Worm (Caenorhabditis elegans) whole organism, L4 larva: ENCODE results near the gene F26G1.2.
A peak's percentile ranks its signal among the peaks of the same experiment; 100 is the strongest.

Source experiments
- F26F4.8 ChIP-seq: fragments of 200-800 bp; sonication (Bioruptor generic); conservative IDR thresholded peaks from 2 replicates; pipeline ENCODE4 v1.3.6; 2022; ENCODE audit warnings: missing genetic modification characterization, missing compliant biosample characterization
- F49E8.2 ChIP-seq: sonication (generic microtip); optimal IDR thresholded peaks from 2 replicates; lab custom pipeline; 2016; ENCODE audit warnings: missing compliant biosample characterization, mild to moderate bottlenecking, missing genetic modification characterization, borderline replicate concordance
- T20F7.1 ChIP-seq: fragments of 200-800 bp; sonication (Bioruptor generic); optimal IDR thresholded peaks from 2 replicates; lab custom pipeline; 2018; ENCODE audit warnings: mild to moderate bottlenecking, missing genetic modification characterization, missing compliant biosample characterization
- T26A8.4 ChIP-seq: fragments of 200-800 bp; sonication (Bioruptor generic); IDR thresholded peaks from 2 replicates; pipeline ENCODE4 v1.3.6; 2022; ENCODE audit warnings: missing genetic modification characterization, missing compliant biosample characterization
- Y48G9A.11 ChIP-seq: fragments of 200-800 bp; sonication (Bioruptor generic); IDR thresholded peaks from 2 replicates; pipeline ENCODE4 v1.3.6; 2022; ENCODE audit warnings: missing genetic modification reagents, missing genetic modification characterization, missing compliant biosample characterization
- aha-1 ChIP-seq: fragments of 150-350 bp; peaks from one replicate; lab custom pipeline; 2014; ENCODE audit warnings: missing biosample characterization, missing genetic modification characterization
- aly-2 ChIP-seq: sonication (generic microtip); optimal IDR thresholded peaks from 2 replicates; lab custom pipeline; 2018; ENCODE audit warnings: missing biosample characterization, missing genetic modification characterization
- ama-1 ChIP-seq: fragments of 150-350 bp; optimal IDR thresholded peaks from 2 replicates; lab custom pipeline; 2014; ENCODE audit warnings: inconsistent platforms, mixed read lengths
- ceh-28 ChIP-seq: fragments of 150-350 bp; optimal IDR thresholded peaks from 2 replicates; lab custom pipeline; 2014; ENCODE audit warnings: missing biosample characterization, missing genetic modification reagents, missing genetic modification characterization
- cey-2 ChIP-seq: sonication (generic microtip); optimal IDR thresholded peaks from 3 replicates; lab custom pipeline; 2017; ENCODE audit warnings: missing genetic modification characterization, mild to moderate bottlenecking, missing compliant biosample characterization, antibody characterized with exemption, borderline replicate concordance; ENCODE audit not compliant: insufficient read depth
- ctbp-1 ChIP-seq: fragments of 200-800 bp; sonication (Bioruptor generic); IDR thresholded peaks from 2 replicates; pipeline ENCODE4 v1.3.6; 2022; ENCODE audit warnings: missing genetic modification reagents, missing genetic modification characterization, missing compliant biosample characterization
- daf-16 ChIP-seq, 3 experiments: sonication (generic microtip); optimal IDR thresholded peaks; 2 replicates each; lab custom pipeline; 2016 to 2017; ENCODE audit warnings: missing genetic modification characterization in 3 of 3, missing genetic modification reagents in 3 of 3, mild to moderate bottlenecking in 2 of 3, missing compliant biosample characterization in 2 of 3, missing biosample characterization in 1 of 3, moderate library complexity in 1 of 3
- daf-19 ChIP-seq: fragments of 200-800 bp; sonication (Bioruptor generic); conservative IDR thresholded peaks from 2 replicates; pipeline ENCODE4 v1.3.6; 2022; ENCODE audit warnings: missing genetic modification characterization, missing compliant biosample characterization
- daf-8 ChIP-seq: fragments of 200-800 bp; sonication (Bioruptor generic); IDR thresholded peaks from 2 replicates; pipeline ENCODE4 v1.3.6; 2022; ENCODE audit warnings: missing genetic modification characterization, missing compliant biosample characterization
- dmd-9 ChIP-seq: fragments of 200-800 bp; sonication (Bioruptor generic); IDR thresholded peaks from 2 replicates; pipeline ENCODE4 v1.3.6; 2022; ENCODE audit warnings: missing genetic modification reagents, missing genetic modification characterization, missing compliant biosample characterization
- dpl-1 ChIP-seq: fragments of 150-350 bp; optimal IDR thresholded peaks from 2 replicates; lab custom pipeline; 2014; ENCODE audit warnings: missing biosample characterization, missing genetic modification reagents, missing genetic modification characterization
- dve-1 ChIP-seq: sonication (generic microtip); optimal IDR thresholded peaks from 2 replicates; lab custom pipeline; 2017; ENCODE audit warnings: antibody characterized with exemption, mild to moderate bottlenecking, missing genetic modification characterization, missing compliant biosample characterization; ENCODE audit not compliant: insufficient read depth
- hif-1 ChIP-seq, 2 experiments: sonication (generic microtip); optimal IDR thresholded peaks; 2 replicates each; lab custom pipeline; 2016 to 2017; ENCODE audit warnings: missing compliant biosample characterization in 2 of 2, missing genetic modification characterization in 2 of 2, missing genetic modification reagents in 2 of 2, missing genotype in 2 of 2, mild to moderate bottlenecking in 1 of 2
- hmg-1.1 ChIP-seq: fragments of 200-800 bp; sonication (Bioruptor generic); IDR thresholded peaks from 2 replicates; pipeline ENCODE4 v1.3.6; 2022; ENCODE audit warnings: missing genetic modification reagents, missing genetic modification characterization, missing compliant biosample characterization
- lin-13 ChIP-seq: fragments of 150-350 bp; optimal IDR thresholded peaks from 2 replicates; lab custom pipeline; 2014; ENCODE audit warnings: missing biosample characterization, missing genetic modification reagents, missing genetic modification characterization
- lin-15B ChIP-seq: fragments of 150-350 bp; sonication (generic microtip); optimal IDR thresholded peaks from 3 replicates; lab custom pipeline; 2014; ENCODE audit warnings: missing biosample characterization, missing genetic modification characterization
- lin-29 ChIP-seq: fragments of 200-800 bp; sonication (Bioruptor generic); IDR thresholded peaks from 2 replicates; pipeline ENCODE4 v1.3.6; 2022; ENCODE audit warnings: missing genetic modification reagents, missing genetic modification characterization, missing compliant biosample characterization
- lin-38 ChIP-seq: fragments of 200-800 bp; sonication (Bioruptor generic); IDR thresholded peaks from 2 replicates; pipeline ENCODE4 v1.3.6; 2022; ENCODE audit warnings: missing genetic modification reagents, missing genetic modification characterization, missing compliant biosample characterization
- lsy-2 ChIP-seq, 2 experiments: fragments of 150-350 bp in 1 of 2; sonication (generic microtip) in 1 of 2; optimal IDR thresholded peaks; 2 replicates each; lab custom pipeline; 2014 to 2017; ENCODE audit warnings: missing biosample characterization in 2 of 2, missing genetic modification characterization in 2 of 2
- madf-9 ChIP-seq: fragments of 200-800 bp; sonication (Bioruptor generic); conservative IDR thresholded peaks from 2 replicates; pipeline ENCODE4 v1.3.6; 2022; ENCODE audit warnings: missing genetic modification reagents, missing genetic modification characterization, missing compliant biosample characterization
- mdl-1 ChIP-seq, 2 experiments: fragments of 150-350 bp in 1 of 2; sonication (generic microtip) in 1 of 2; optimal IDR thresholded peaks; 2 replicates each; lab custom pipeline; 2014 to 2017; ENCODE audit warnings: missing biosample characterization in 2 of 2, missing genetic modification characterization in 2 of 2
- mdt-29 ChIP-seq: fragments of 200-800 bp; sonication (Bioruptor generic); IDR thresholded peaks from 2 replicates; pipeline ENCODE4 v1.3.6; 2022; ENCODE audit warnings: missing genetic modification reagents, missing genetic modification characterization, missing compliant biosample characterization
- mep-1 ChIP-seq: fragments of 150-350 bp; sonication (generic microtip); optimal IDR thresholded peaks from 3 replicates; lab custom pipeline; 2014; ENCODE audit warnings: missing biosample characterization, missing genetic modification characterization
- mes-2 ChIP-seq: sonication (generic microtip); optimal IDR thresholded peaks from 2 replicates; lab custom pipeline; 2016; ENCODE audit warnings: missing genotype, mild to moderate bottlenecking, missing genetic modification characterization, missing compliant biosample characterization; ENCODE audit not compliant: poor library complexity, severe bottlenecking
- nhr-111 ChIP-seq: fragments of 200-800 bp; sonication (Bioruptor generic); optimal IDR thresholded peaks from 2 replicates; lab custom pipeline; 2018; ENCODE audit warnings: mild to moderate bottlenecking, missing genetic modification characterization, missing compliant biosample characterization
- nhr-76 ChIP-seq: fragments of 150-350 bp; optimal IDR thresholded peaks from 2 replicates; lab custom pipeline; 2014; ENCODE audit warnings: missing biosample characterization, missing genetic modification characterization
- nhr-77 ChIP-seq: fragments of 150-350 bp; optimal IDR thresholded peaks from 2 replicates; lab custom pipeline; 2014; ENCODE audit warnings: missing biosample characterization, missing genetic modification characterization
- php-3 ChIP-seq: fragments of 200-800 bp; sonication (Bioruptor generic); IDR thresholded peaks from 2 replicates; pipeline ENCODE4 v1.3.6; 2022; ENCODE audit warnings: missing genetic modification reagents, missing genetic modification characterization, missing compliant biosample characterization
- pqm-1 ChIP-seq: sonication (generic microtip); optimal IDR thresholded peaks from 2 replicates; lab custom pipeline; 2017; ENCODE audit warnings: missing biosample characterization, missing genetic modification characterization
- set-16 ChIP-seq: fragments of 200-800 bp; sonication (Bioruptor generic); IDR thresholded peaks from 2 replicates; pipeline ENCODE4 v1.3.6; 2022; ENCODE audit warnings: missing genetic modification reagents, missing genetic modification characterization, missing compliant biosample characterization
- skn-1 ChIP-seq: fragments of 150-350 bp; optimal IDR thresholded peaks from 2 replicates; lab custom pipeline; 2014; ENCODE audit warnings: missing biosample characterization, missing genetic modification characterization
- spr-3 ChIP-seq: fragments of 200-800 bp; sonication (Bioruptor generic); optimal IDR thresholded peaks from 2 replicates; lab custom pipeline; 2018; ENCODE audit warnings: mild to moderate bottlenecking, missing genetic modification characterization, missing compliant biosample characterization
- tra-1 ChIP-seq: fragments of 200-800 bp; sonication (Bioruptor generic); IDR thresholded peaks from 2 replicates; pipeline ENCODE4 v1.3.6; 2022; ENCODE audit warnings: missing genetic modification reagents, missing genetic modification characterization, missing compliant biosample characterization
- unc-130 ChIP-seq: sonication (generic microtip); optimal IDR thresholded peaks from 2 replicates; lab custom pipeline; 2016; ENCODE audit warnings: missing genetic modification reagents, missing genetic modification characterization, missing compliant biosample characterization
- unc-62 ChIP-seq, 3 experiments: fragments of 150-350 bp in 1 of 3; sonication (generic microtip); optimal IDR thresholded peaks in 2 of 3; peaks in 1 of 3; 1 replicate in 1 of 3; 2 replicates in 2 of 3; lab custom pipeline; 2014 to 2017; ENCODE audit warnings: missing biosample characterization in 3 of 3, missing genetic modification characterization in 3 of 3, missing genetic modification reagents in 3 of 3, missing genotype in 1 of 3
- zag-1 ChIP-seq: fragments of 150-350 bp; optimal IDR thresholded peaks from 2 replicates; lab custom pipeline; 2014; ENCODE audit warnings: missing biosample characterization, missing genetic modification characterization
- zfp-2 ChIP-seq: sonication (generic microtip); optimal IDR thresholded peaks from 2 replicates; lab custom pipeline; 2016; ENCODE audit warnings: mild to moderate bottlenecking, missing genetic modification characterization, missing compliant biosample characterization
- zfp-3 ChIP-seq: fragments of 200-800 bp; sonication (Bioruptor generic); conservative IDR thresholded peaks from 2 replicates; pipeline ENCODE4 v1.3.6; 2022; ENCODE audit warnings: missing genetic modification reagents, missing genetic modification characterization, missing compliant biosample characterization
- ztf-11 ChIP-seq: fragments of 150-350 bp; optimal IDR thresholded peaks from 2 replicates; lab custom pipeline; 2014; ENCODE audit warnings: missing biosample characterization, missing genetic modification characterization
- ztf-7 ChIP-seq: fragments of 150-350 bp; optimal IDR thresholded peaks from 2 replicates; lab custom pipeline; 2014; ENCODE audit warnings: missing biosample characterization, missing genetic modification characterization

Gene F26G1.2

ce11 chrII:4726120-4726519 lies 36.8 kb upstream of the F26G1.2 start, which contains the start of gene F10G7.10 (continued):
- TF ChIP-seq mep-1 (tag; lab: Kevin White, UChicago): peak; percentile 0
- no peak for TF ChIP-seq lin-15B (tag; lab: Kevin White, UChicago)
- TF ChIP-seq ztf-11 (tag; lab: Kevin White, UChicago): no peak
- TF ChIP-seq lin-38 (GFP tag; lab: Robert Waterston, UW): no peak
- no peak for TF ChIP-seq F26F4.8 (GFP tag; lab: Robert Waterston, UW)
- no peak for TF ChIP-seq dpl-1 (GFP tag; lab: Kevin White, UChicago)
- TF ChIP-seq set-16 (GFP tag; lab: Robert Waterston, UW): no peak
- no peak for TF ChIP-seq mdt-29
- TF ChIP-seq daf-8 (GFP tag; lab: Robert Waterston, UW): no peak
- TF ChIP-seq zfp-3: no peak
- no peak for TF ChIP-seq nhr-111 (GFP tag; lab: Kevin White, UChicago)
- TF ChIP-seq dmd-9 (GFP tag; lab: Robert Waterston, UW): no peak
- no peak for TF ChIP-seq pqm-1 (tag; lab: Kevin White, UChicago)
- peak; percentile 30 to 84 for TF ChIP-seq mdl-1 (tag; optimal IDR thresholded peaks at IDR 0.05; lab: Kevin White, UChicago)
- TF ChIP-seq aly-2 (tag; lab: Kevin White, UChicago): no peak
- no peak for TF ChIP-seq skn-1 (tag; lab: Kevin White, UChicago)
- TF ChIP-seq madf-9: no peak
- no peak for TF ChIP-seq ztf-7 (tag; lab: Kevin White, UChicago)
- TF ChIP-seq nhr-77: no peak
- TF ChIP-seq lsy-2 (tag; optimal IDR thresholded peaks at IDR 0.05; lab: Kevin White, UChicago): peak in 1 of 2 experiments; percentile 28
- TF ChIP-seq T20F7.1 (GFP tag; lab: Kevin White, UChicago): no peak
- TF ChIP-seq zfp-2: no peak

- TF ChIP-seq ctbp-1 (GFP tag; lab: Robert Waterston, UW) (no peak), daf-16 (GFP tag; optimal IDR thresholded peaks at IDR 0.05; lab: Kevin White, UChicago) (no peak), daf-16 (tag; optimal IDR thresholded peaks at IDR 0.05; lab: Kevin White, UChicago) (peak; percentile 16), unc-62 (GFP tag; optimal IDR thresholded peaks at IDR 0.05 in 1 of 2; lab: Kevin White, UChicago) (peak in 1 of 2 experiments; percentile 69), unc-62 (tag; optimal IDR thresholded peaks at IDR 0.05; lab: Kevin White, UChicago) (no peak), T26A8.4 (GFP tag; lab: Robert Waterston, UW) (0 out of 2 replicates have a peak, but pooled peaks have one; percentile 23), lin-29 (GFP tag; lab: Robert Waterston, UW) (no peak), Y48G9A.11 (GFP tag; lab: Robert Waterston, UW) (no peak), ama-1 (lab: Kevin White, UChicago) (peak; percentile 75), lin-38 (GFP tag; lab: Robert Waterston, UW) (no peak), zag-1 (no peak), dve-1 (tag; lab: Kevin White, UChicago) (peak; percentile 47)
Observed at ce11 chrII:4726750-4727384, 36.0 kb upstream of the F26G1.2 start.

- TF ChIP-seq tra-1 (GFP tag; lab: Robert Waterston, UW): no peak
- TF ChIP-seq nhr-76 (tag; lab: Kevin White, UChicago): no peak
- no peak for TF ChIP-seq php-3 (GFP tag; lab: Robert Waterston, UW)
- TF ChIP-seq lin-13 (GFP tag; lab: Kevin White, UChicago): no peak
- TF ChIP-seq madf-9: no peak
- no peak for TF ChIP-seq spr-3 (GFP tag; lab: Kevin White, UChicago)
- no peak for TF ChIP-seq unc-130 (GFP tag; lab: Kevin White, UChicago)
- no peak for TF ChIP-seq ceh-28 (tag; lab: Kevin White, UChicago)
- no peak for TF ChIP-seq daf-19 (GFP tag; lab: Robert Waterston, UW)
- no peak for TF ChIP-seq mes-2 (tag; lab: Kevin White, UChicago)
- TF ChIP-seq cey-2 (tag; lab: Kevin White, UChicago): no peak
- no peak for TF ChIP-seq F49E8.2 (tag; lab: Kevin White, UChicago)
- TF ChIP-seq hif-1 (tag; optimal IDR thresholded peaks at IDR 0.05; lab: Kevin White, UChicago): no peak
- no peak for TF ChIP-seq aha-1 (tag; lab: Kevin White, UChicago)
- TF ChIP-seq ztf-7 (tag; lab: Kevin White, UChicago): no peak
- TF ChIP-seq hmg-1.1 (GFP tag; lab: Robert Waterston, UW): no peak
Observed at ce11 chrII:4727769-4728168, 35.1 kb upstream of the F26G1.2 start, which contains the start of gene ttr-41. TSS of gene ttr-41 (minus strand) at chrII:4727869.
